Fruit fly (Drosophila melanogaster) Kc167 (cell line): ENCODE data around the gene Msp300.

ENCODE experiments used
- Myc ChIP-seq: fragments of >200 bp; optimal IDR thresholded peaks from 2 replicates; lab custom pipeline; 2017; ENCODE audit warnings: missing external identifiers
- Sin3A ChIP-seq: fragments of >200 bp; optimal IDR thresholded peaks from 2 replicates; lab custom pipeline; 2018; ENCODE audit warnings: missing external identifiers
- h ChIP-seq: fragments of >200 bp; optimal IDR thresholded peaks from 3 replicates; lab custom pipeline; 2018; ENCODE audit warnings: missing external identifiers
- insv ChIP-seq: fragments of >200 bp; optimal IDR thresholded peaks from 3 replicates; lab custom pipeline; 2018; ENCODE audit warnings: missing external identifiers
- psq ChIP-seq: fragments of >200 bp; optimal IDR thresholded peaks from 2 replicates; lab custom pipeline; 2017; ENCODE audit warnings: missing external identifiers
- ttk ChIP-seq: sonication (Bioruptor generic); optimal IDR thresholded peaks from 2 replicates; lab custom pipeline; 2017; ENCODE audit warnings: missing external identifiers

Gene Msp300

DNA sequence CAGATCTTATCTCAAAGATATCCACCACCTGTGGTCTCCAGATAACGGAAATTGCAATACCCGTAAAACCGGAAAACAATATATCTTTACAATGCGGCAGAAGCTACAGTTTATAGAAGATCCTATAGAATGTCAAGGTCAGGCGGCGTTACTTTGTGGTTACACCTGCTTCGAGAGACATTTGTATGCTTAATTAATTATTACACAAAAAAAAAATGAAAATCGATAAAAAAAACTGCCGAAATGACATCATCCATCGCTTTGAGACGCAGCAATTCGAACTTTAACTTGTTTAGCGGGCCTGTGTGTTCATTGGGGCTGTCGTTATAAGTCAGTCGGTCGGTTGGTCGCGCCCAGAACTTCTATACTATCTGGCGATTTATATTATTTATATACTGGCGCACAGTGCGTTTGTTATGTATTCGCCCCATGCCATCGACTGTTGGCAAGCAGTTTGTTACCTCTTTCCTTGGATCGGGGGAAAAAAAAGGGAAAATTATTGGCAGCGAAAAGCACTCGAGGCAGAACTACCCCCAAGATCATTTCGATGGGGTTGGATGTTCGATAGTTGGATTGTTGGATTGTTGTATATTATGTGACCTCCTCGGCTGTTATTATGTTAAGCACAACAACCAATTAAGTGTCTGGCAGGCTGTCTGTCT lies 10.7 kb downstream of the Msp300 start:
- TF ChIP-seq Myc (no peak), h (lab: Kevin White, UChicago) (no peak), Sin3A (no peak), psq (no peak), ttk (lab: Kevin White, UChicago) (no peak), insv (lab: Kevin White, UChicago) (no peak)

DNA sequence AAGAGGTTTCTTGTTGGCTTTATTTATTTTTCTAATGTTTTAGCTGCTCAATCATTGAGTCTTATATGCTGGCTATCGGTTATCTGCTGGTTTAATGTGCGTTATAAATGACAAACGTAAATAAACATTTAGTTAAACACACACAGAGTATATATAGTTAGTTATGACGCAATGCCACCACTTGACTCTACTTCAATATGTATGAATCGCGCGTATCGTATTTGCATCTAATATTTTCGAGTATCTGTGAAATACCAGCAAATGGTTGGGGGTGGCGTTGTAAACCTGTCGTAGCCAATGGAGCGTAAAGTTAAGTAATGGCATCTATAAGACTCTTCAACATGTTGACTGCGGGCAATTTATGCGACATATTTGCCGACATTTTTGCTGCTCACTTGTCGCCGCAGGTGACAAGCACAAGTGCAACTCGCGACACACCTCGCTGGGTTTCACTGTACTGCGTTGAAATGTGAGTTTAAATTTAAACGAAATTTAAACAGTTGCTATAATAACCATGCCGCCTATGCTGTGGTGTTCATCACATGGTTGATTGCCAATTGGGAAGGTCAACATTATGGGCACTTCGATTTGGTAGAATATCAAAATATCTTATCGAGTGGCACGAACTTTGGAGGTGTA lies 12.9 kb downstream of the Msp300 start:
- TF ChIP-seq psq (no peak), Sin3A (no peak), h (lab: Kevin White, UChicago) (no peak), ttk (lab: Kevin White, UChicago) (no peak), Myc (no peak), insv (lab: Kevin White, UChicago) (no peak)

DNA sequence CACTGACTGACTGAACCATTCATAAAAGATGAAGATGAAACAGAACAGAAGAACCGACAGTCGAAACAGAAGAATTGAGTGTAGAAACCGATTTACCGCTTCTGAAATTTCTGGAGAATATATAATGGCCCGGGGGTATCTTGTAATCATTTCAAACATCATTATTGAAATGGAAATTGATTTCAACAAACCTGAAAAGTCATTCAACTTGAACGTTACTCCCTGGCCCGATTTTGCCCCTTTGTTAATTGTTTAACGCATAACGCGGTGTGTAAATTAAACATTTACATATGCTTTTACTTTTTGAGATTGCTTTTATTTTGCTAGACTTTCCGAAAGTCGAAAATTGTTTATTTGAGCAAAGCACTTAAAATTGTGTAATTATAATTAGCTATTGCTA lies 14.2 kb downstream of the Msp300 start:
- TF ChIP-seq h (lab: Kevin White, UChicago) (no peak), psq (no peak), Sin3A (no peak), ttk (lab: Kevin White, UChicago) (no peak)

DNA sequence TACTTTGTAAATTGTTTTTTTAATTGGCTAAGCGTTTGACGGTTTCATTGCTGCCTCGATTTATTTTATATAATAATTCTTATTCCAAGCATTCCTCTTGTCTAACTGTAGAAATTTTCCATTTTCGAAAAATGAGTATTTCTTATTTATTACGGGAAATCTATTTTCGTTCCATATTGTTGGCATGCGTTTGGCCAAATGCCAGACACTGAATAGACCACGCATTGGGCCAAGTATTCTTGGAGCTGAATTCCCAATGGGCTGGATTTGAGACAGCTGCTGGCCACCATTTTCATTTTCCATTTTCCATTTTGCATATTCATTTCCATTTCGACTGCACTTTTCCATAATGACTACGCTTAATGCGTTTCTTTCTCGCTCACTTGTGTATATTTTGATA lies 15.8 kb downstream of the Msp300 start:
- TF ChIP-seq h (lab: Kevin White, UChicago) (no peak), Myc (no peak), Sin3A (no peak), psq (no peak), ttk (lab: Kevin White, UChicago) (no peak), insv (lab: Kevin White, UChicago) (no peak)

DNA sequence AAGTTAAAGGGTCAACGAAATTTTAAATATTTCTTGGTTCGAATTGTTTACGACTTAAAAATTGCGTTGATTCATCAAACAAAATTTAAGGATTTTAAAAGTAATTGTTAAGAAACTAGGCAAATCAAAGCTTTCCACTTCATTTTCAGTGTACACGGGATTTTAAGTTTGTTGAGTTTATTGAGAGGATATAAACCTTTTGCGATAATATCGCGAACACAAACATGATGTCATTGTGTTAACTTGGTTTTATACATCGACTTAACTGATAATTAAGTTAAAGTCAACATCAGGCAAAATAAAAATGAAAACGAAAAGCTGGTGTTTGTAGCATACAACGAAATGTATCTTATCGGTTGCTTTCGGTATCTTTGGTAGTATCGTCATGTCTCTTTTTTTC lies 16.4 kb downstream of the Msp300 start:
- no peak for TF ChIP-seq psq
- TF ChIP-seq h (lab: Kevin White, UChicago): no peak
- TF ChIP-seq insv (lab: Kevin White, UChicago): no peak
- TF ChIP-seq Myc: no peak
- TF ChIP-seq Sin3A: no peak
- TF ChIP-seq ttk (lab: Kevin White, UChicago): no peak

DNA sequence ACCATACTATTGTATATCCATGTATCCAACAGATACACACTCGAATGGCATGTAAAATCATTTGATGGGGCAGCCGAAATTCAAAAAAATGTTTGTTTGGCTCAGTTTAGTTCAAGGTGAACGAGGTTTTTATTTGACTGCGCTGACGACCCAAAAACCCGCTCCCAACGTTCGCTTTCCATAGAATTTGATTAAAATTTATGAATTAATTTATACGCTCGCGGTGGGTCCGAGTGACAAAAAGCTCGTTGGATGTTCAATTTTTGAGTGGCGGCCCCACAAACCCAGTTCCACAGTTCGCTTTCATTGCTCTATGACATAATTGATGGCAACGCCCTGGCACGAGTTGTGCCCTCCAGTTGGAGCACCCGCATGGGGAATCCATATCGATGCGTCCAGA lies 19.0 kb downstream of the Msp300 start:
- TF ChIP-seq Myc: no peak
- TF ChIP-seq h (lab: Kevin White, UChicago): no peak
- TF ChIP-seq Sin3A: no peak

DNA sequence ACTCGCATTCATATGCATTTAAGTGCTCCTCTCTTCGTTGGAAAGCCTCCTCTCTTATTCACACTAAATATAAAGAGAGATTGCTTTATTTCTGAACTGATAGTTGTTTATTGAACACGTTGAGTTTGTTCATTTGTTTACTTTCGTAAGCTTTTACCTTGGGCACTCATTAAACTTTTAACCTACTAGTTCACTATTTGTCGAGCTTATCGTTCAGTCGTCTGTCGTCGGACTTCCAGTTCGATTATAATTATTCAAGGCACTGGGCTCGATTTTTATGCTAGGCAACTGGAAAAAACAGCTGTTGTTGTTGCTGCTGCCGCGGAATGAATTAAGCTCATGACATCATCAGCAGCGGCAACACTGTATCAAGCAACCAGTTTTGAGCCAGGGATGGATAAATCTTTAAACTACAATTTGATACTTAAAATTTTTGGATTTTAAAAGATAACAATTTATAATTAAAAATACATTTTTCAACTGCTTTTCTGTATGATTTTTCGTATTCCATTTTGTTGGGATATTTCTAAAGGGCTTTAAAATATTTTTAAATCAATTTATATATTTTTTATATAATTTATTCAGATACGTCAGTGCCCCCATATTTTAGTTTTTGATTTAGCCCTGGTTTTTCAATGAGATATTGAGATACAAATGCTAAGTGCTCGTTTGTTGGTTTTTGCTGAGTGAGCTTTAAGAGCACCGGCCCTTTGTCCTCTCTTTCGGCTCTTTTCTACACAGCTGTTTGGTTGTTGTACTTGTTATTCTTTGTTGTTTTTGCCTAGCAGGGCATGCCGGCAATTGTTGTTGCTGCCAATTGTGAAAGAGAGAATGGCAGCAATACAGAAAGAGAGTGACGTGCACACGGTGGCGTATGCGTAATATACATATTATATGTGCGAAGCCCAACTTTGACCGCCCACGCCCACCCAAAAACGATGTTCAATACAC lies 44.8 kb downstream of the Msp300 start:
- TF ChIP-seq psq: no peak
- TF ChIP-seq insv (lab: Kevin White, UChicago): no peak
- no peak for TF ChIP-seq ttk (lab: Kevin White, UChicago)
- TF ChIP-seq Myc: no peak
- no peak for TF ChIP-seq h (lab: Kevin White, UChicago)
- no peak for TF ChIP-seq Sin3A

DNA sequence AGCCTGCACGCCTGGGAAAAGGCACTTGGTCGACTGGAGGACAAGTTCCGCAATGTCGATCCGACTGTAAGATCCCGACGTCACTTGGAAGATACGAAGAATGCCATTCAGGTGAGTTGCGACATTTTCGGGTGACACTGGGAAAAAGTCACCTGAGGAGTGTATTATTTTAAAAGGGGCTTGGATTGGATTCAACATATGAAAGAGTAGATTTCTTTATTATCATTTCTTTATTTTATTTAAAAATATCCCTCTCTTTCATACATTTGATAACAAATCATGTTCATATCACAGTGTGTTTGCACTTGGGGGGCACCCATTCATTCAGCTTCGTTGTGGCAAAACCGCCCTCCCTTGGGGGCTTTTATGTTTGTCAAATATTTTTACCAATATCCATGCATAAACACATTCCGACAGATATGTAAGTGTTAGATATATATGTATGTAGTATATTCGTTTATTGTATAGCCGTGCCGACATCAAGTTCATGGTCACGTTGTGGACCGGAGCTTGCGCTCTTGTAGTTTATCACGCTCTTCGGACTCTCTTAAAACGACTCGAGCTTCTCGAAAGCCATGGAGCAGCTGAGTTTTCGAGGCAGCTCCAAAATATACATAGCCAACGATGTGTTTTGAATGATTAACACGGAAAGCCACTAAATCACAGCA lies 46.6 kb downstream of the Msp300 start:
- TF ChIP-seq Myc: no peak
- TF ChIP-seq Sin3A: no peak
- no peak for TF ChIP-seq h (lab: Kevin White, UChicago)
- no peak for TF ChIP-seq insv (lab: Kevin White, UChicago)
- TF ChIP-seq psq: no peak
- no peak for TF ChIP-seq ttk (lab: Kevin White, UChicago)

DNA sequence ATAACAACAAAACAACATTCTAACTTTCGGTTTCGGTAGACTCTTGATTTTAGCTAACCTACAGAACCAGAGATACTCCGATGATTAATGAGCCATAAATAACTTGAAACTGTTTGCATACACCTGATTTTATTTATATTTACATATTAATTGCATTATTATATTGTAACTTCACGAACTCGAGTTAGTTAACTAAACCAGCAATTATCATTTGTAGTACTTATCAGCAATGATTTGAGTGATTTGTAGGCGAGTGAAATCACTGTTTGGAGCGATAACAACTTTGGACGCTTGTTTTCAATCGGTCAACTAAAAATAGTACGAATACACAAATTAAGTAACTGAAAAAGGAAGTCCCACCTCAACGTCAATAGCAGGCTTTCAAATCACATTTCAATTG lies 47.2 kb downstream of the Msp300 start:
- TF ChIP-seq Myc (no peak), Sin3A (no peak), insv (lab: Kevin White, UChicago) (no peak), h (lab: Kevin White, UChicago) (no peak), psq (no peak), ttk (lab: Kevin White, UChicago) (no peak)

DNA sequence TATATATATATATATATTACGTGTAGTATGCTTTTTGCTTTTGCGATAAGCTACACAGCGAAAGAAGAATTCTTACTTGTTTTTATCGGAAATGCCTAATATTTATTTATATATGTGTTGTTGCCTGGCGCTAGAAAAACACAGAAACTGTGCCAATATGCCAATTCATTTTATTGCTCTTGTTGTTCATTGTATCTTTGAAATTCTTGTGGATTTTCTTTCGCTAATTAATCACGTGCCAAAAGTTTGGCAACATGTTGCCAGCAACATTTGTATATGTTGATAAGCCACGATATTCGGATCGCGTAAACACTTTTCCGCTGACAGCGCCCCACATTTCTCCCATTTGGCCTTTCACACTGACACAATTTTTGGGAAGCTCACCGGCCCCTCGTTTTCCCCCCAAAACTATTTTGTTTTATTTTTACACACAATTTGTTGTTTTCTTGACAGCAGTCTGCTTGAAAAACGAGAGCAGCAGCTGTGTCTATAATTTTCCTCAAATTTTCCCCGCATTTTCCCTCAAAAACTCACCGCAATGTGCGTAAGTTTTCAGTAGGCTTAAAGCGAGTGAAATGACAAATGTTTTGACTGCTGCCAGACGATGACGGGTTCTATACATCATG lies 49.1 kb downstream of the Msp300 start:
- TF ChIP-seq psq (no peak), h (lab: Kevin White, UChicago) (no peak), ttk (lab: Kevin White, UChicago) (no peak), Myc (no peak), insv (lab: Kevin White, UChicago) (no peak), Sin3A (no peak)

DNA sequence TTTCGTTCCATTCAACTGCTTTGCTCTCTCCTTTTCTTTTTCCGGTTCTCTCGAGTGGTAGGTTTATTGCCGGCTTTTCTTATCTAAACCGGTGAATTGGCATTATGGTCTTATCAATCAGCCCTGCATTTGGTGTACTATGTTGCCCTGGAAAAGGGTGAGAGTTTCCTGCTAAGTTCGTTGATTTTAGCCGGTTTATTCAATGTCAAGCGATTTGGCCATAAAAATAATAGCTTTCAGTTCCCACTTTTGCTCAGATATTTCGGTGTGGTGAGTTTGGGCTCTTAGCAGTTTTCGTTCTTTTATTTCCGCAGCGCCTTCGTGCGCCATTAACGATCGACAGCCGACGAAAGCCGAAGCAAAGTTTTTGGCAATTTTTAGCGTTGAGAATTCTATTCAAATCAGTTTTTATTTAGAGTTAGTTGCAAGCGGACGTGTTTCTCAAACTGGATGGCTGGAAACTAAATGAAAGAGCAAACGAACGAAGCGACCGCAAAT lies 50.7 kb downstream of the Msp300 start:
- TF ChIP-seq Myc: no peak
- TF ChIP-seq Sin3A: no peak
- no peak for TF ChIP-seq psq
- TF ChIP-seq h (lab: Kevin White, UChicago): no peak
- no peak for TF ChIP-seq ttk (lab: Kevin White, UChicago)
- no peak for TF ChIP-seq insv (lab: Kevin White, UChicago)
